Worm (Caenorhabditis elegans) whole organism, L2 larva: Measurements from ENCODE around the gene F01D5.7.

Source experiments
- ZK546.5 ChIP-seq: sonication (generic microtip); optimal IDR thresholded peaks from 2 replicates; lab custom pipeline; 2017; ENCODE audit warnings: missing biosample characterization, missing genetic modification characterization
- ama-1 ChIP-seq: fragments of 150-350 bp; optimal IDR thresholded peaks from 2 replicates; lab custom pipeline; 2018; ENCODE audit warnings: inconsistent platforms
- blmp-1 ChIP-seq: sonication (generic microtip); optimal IDR thresholded peaks from 2 replicates; lab custom pipeline; 2017; ENCODE audit warnings: missing genetic modification characterization, mild to moderate bottlenecking, missing compliant biosample characterization, antibody characterized with exemption, moderate library complexity; ENCODE audit not compliant: insufficient read depth
- ceh-16 ChIP-seq: fragments of 150-350 bp; optimal IDR thresholded peaks from 2 replicates; lab custom pipeline; 2014; ENCODE audit warnings: missing biosample characterization, missing genetic modification characterization
- ceh-82 ChIP-seq: fragments of 150-350 bp; optimal IDR thresholded peaks from 2 replicates; lab custom pipeline; 2014; ENCODE audit warnings: missing biosample characterization, missing genetic modification characterization
- crh-2 ChIP-seq: sonication (generic microtip); optimal IDR thresholded peaks from 2 replicates; lab custom pipeline; 2017; ENCODE audit warnings: missing biosample characterization, missing genetic modification characterization
- dmd-4 ChIP-seq: sonication (generic microtip); optimal IDR thresholded peaks from 2 replicates; lab custom pipeline; 2017; ENCODE audit warnings: missing biosample characterization, missing genetic modification characterization
- egl-27 ChIP-seq: sonication (generic microtip); optimal IDR thresholded peaks from 3 replicates; lab custom pipeline; 2017; ENCODE audit warnings: missing biosample characterization, missing genetic modification reagents, missing genetic modification characterization
- elt-1 ChIP-seq: fragments of 150-350 bp; optimal IDR thresholded peaks from 2 replicates; lab custom pipeline; 2014; ENCODE audit warnings: missing biosample characterization, missing genetic modification characterization
- fos-1 ChIP-seq: fragments of 150-350 bp; optimal IDR thresholded peaks from 2 replicates; lab custom pipeline; 2014; ENCODE audit warnings: missing biosample characterization, missing genetic modification characterization
- lin-13 ChIP-seq: fragments of 150-350 bp; optimal IDR thresholded peaks from 2 replicates; lab custom pipeline; 2014; ENCODE audit warnings: missing biosample characterization, missing genetic modification reagents, missing genetic modification characterization
- lin-39 ChIP-seq: fragments of 150-350 bp; optimal IDR thresholded peaks from 2 replicates; lab custom pipeline; 2014; ENCODE audit warnings: missing biosample characterization, missing genetic modification reagents, missing genetic modification characterization
- lsy-2 ChIP-seq, 2 experiments: fragments of 150-350 bp in 1 of 2; sonication (generic microtip) in 1 of 2; optimal IDR thresholded peaks; 2 replicates each; lab custom pipeline; 2014 to 2017; ENCODE audit warnings: missing biosample characterization in 2 of 2, missing genetic modification characterization in 2 of 2
- mab-5 ChIP-seq: fragments of 150-350 bp; optimal IDR thresholded peaks from 2 replicates; lab custom pipeline; 2014; ENCODE audit warnings: missing biosample characterization, missing genetic modification characterization
- nhr-11 ChIP-seq: fragments of 150-350 bp; optimal IDR thresholded peaks from 2 replicates; lab custom pipeline; 2014; ENCODE audit warnings: missing biosample characterization, missing genetic modification characterization
- nhr-12 ChIP-seq: fragments of 150-350 bp; optimal IDR thresholded peaks from 2 replicates; lab custom pipeline; 2014; ENCODE audit warnings: missing biosample characterization, missing genetic modification characterization
- nhr-21 ChIP-seq: fragments of 150-350 bp; optimal IDR thresholded peaks from 2 replicates; lab custom pipeline; 2014; ENCODE audit warnings: missing biosample characterization, missing genetic modification characterization
- nhr-23 ChIP-seq: fragments of 150-350 bp; optimal IDR thresholded peaks from 2 replicates; lab custom pipeline; 2014; ENCODE audit warnings: missing biosample characterization, missing genetic modification reagents, missing genetic modification characterization
- nhr-6 ChIP-seq: fragments of 150-350 bp; optimal IDR thresholded peaks from 2 replicates; lab custom pipeline; 2014; ENCODE audit warnings: missing biosample characterization, missing genetic modification characterization
- nhr-77 ChIP-seq: fragments of 150-350 bp; optimal IDR thresholded peaks from 2 replicates; lab custom pipeline; 2014; ENCODE audit warnings: missing biosample characterization, missing genetic modification characterization
- sma-3 ChIP-seq: sonication (generic microtip); optimal IDR thresholded peaks from 2 replicates; lab custom pipeline; 2016; ENCODE audit warnings: missing genetic modification reagents, missing genetic modification characterization, missing compliant biosample characterization
- snpc-4 ChIP-seq: fragments of 150-350 bp; optimal IDR thresholded peaks from 2 replicates; lab custom pipeline; 2014; ENCODE audit warnings: missing biosample characterization, missing genetic modification characterization
- unc-55 ChIP-seq: fragments of 150-350 bp; sonication (generic microtip); optimal IDR thresholded peaks from 3 replicates; lab custom pipeline; 2014; ENCODE audit warnings: missing biosample characterization, missing genetic modification reagents, missing genetic modification characterization
- unc-62 ChIP-seq: fragments of 150-350 bp; optimal IDR thresholded peaks from 2 replicates; lab custom pipeline; 2014; ENCODE audit warnings: missing biosample characterization, missing genetic modification reagents, missing genetic modification characterization
- zag-1 ChIP-seq: fragments of 150-350 bp; optimal IDR thresholded peaks from 2 replicates; lab custom pipeline; 2014; ENCODE audit warnings: missing biosample characterization, missing genetic modification characterization
- ztf-1 ChIP-seq: fragments of 200-800 bp; sonication (Bioruptor generic); conservative IDR thresholded peaks from 2 replicates; pipeline ENCODE4 v1.3.6; 2022; ENCODE audit warnings: missing genetic modification characterization, missing compliant biosample characterization
- ztf-11 ChIP-seq: sonication (generic microtip); optimal IDR thresholded peaks from 2 replicates; lab custom pipeline; 2017; ENCODE audit warnings: missing biosample characterization, missing genetic modification characterization
- ztf-4 ChIP-seq: fragments of 150-350 bp; optimal IDR thresholded peaks from 2 replicates; lab custom pipeline; 2014; ENCODE audit warnings: missing biosample characterization, missing genetic modification characterization

The F01D5.7 gene

ce11 chrII:14000044-14000443, 8.4 kb upstream of the F01D5.7 start, which contains the start of gene F01D5.3:
F01D5.3 (minus strand) TSS chrII:14000144.
- peak; percentile 8 for TF ChIP-seq fos-1 (tag; lab: Kevin White, UChicago)
- TF ChIP-seq, all 48 proteins: peak for 1; not testable (repeated sequence) for 47

ce11 chrII:14002200-14002599, 6.3 kb upstream of the F01D5.7 start, which contains the start of gene F01D5.5:
F01D5.5 (minus strand) TSS chrII:14002300.
- TF ChIP-seq unc-62 (GFP tag; lab: Kevin White, UChicago) (no peak), blmp-1 (no peak), lin-39 (no peak), snpc-4 (tag; lab: Kevin White, UChicago) (no peak), nhr-77 (tag; lab: Kevin White, UChicago) (no peak), nhr-21 (tag; lab: Kevin White, UChicago) (no peak), elt-1 (no peak), zag-1 (tag; lab: Kevin White, UChicago) (no peak)

- no peak for TF ChIP-seq ztf-11 (tag; lab: Kevin White, UChicago)
- peak; percentile 82 for TF ChIP-seq snpc-4 (tag; lab: Kevin White, UChicago)
Measured at ce11 chrII:14003821-14004430, 4.5 kb upstream of the F01D5.7 start.

- peak; percentile 74 for TF ChIP-seq nhr-21 (tag; lab: Kevin White, UChicago)
- TF ChIP-seq dmd-4 (tag; lab: Kevin White, UChicago) = no peak
Measured at ce11 chrII:14004770-14005169, 3.7 kb upstream of the F01D5.7 start.

- TF ChIP-seq lsy-2 (tag; optimal IDR thresholded peaks at IDR 0.05; lab: Kevin White, UChicago) (no peak), nhr-6 (tag; lab: Kevin White, UChicago) (no peak), unc-55 (GFP tag; lab: Kevin White, UChicago) (no peak), ceh-16 (tag; lab: Kevin White, UChicago) (no peak), nhr-21 (tag; lab: Kevin White, UChicago) (no peak), egl-27 (tag; lab: Kevin White, UChicago) (no peak), snpc-4 (tag; lab: Kevin White, UChicago) (no peak), ztf-1 (GFP tag; lab: Robert Waterston, UW) (no peak), ztf-4 (tag; lab: Kevin White, UChicago) (no peak), nhr-12 (no peak)
Measured at ce11 chrII:14005183-14005582, 3.3 kb upstream of the F01D5.7 start.

- TF ChIP-seq nhr-11 (no peak), sma-3 (GFP tag; lab: Kevin White, UChicago) (no peak), nhr-23 (tag; lab: Kevin White, UChicago) (no peak), ZK546.5 (tag; lab: Kevin White, UChicago) (no peak), ceh-82 (tag; lab: Kevin White, UChicago) (no peak), unc-55 (GFP tag; lab: Kevin White, UChicago) (no peak), mab-5 (tag; lab: Kevin White, UChicago) (no peak), lin-13 (no peak), ama-1 (lab: Kevin White, UChicago) (no peak)
Measured at ce11 chrII:14006210-14006609, 2.2 kb upstream of the F01D5.7 start, which contains the start of gene F01D5.6. F01D5.6 (plus strand) TSS chrII:14006510.

- peak; percentile 47 for TF ChIP-seq snpc-4 (tag; lab: Kevin White, UChicago)
- TF ChIP-seq fos-1 (tag; lab: Kevin White, UChicago) = peak; percentile 75
- no peak for TF ChIP-seq crh-2
Measured at ce11 chrII:14010656-14011376, 2.4 kb downstream of the F01D5.7 start, which contains the start of gene F01D5.8. F01D5.8 (plus strand) TSS chrII:14010706.
